Worm (Caenorhabditis elegans): Measurements from ENCODE around the gene str-60.

- TF ChIP-seq W03F9.2 (tag; optimal IDR thresholded peaks at IDR 0.05) (no peak), him-1 (tag; optimal IDR thresholded peaks at IDR 0.05) (no peak)
Measured at ce11 chrV:15862599-15862998, 35.2 kb upstream of the str-60 start, which contains the start of gene srz-12.
